Fruit fly (Drosophila melanogaster): ENCODE measurements around the gene Vml.
A peak's percentile ranks its signal among the peaks of the same experiment; 100 is the strongest.

Gene Vml

dm6 chrX:2296230-2297044, 20.8 kb downstream of the Vml start (continued):
- TF ChIP-seq Sox102F (GFP tag; optimal IDR thresholded peaks at IDR 0.05) (peak; percentile 90), CG7987 (GFP tag; optimal IDR thresholded peaks at IDR 0.05) (peak; percentile 66), gcm (GFP tag; optimal IDR thresholded peaks at IDR 0.05) (peak; percentile 89), CG12236 (GFP tag; optimal IDR thresholded peaks at IDR 0.05) (peak; percentile 91), Trl (optimal IDR thresholded peaks at IDR 0.05) (peak in 1 of 2 experiments; percentile 66), Trl (GFP tag; optimal IDR thresholded peaks at IDR 0.05) (peak; percentile 93), Sox100B (GFP tag; optimal IDR thresholded peaks at IDR 0.05) (peak; percentile 97), CG2116 (GFP tag; optimal IDR thresholded peaks at IDR 0.05) (peak; percentile 68), CG11456 (GFP tag; IDR thresholded peaks at IDR 0.05) (peak; percentile 63; the same call in 2 of the 3 replicates), CG10543 (GFP tag; optimal IDR thresholded peaks at IDR 0.05) (peak; percentile 92), MBD-R2 (GFP tag; IDR thresholded peaks at IDR 0.05) (0 out of 2 replicates have a peak, but pooled peaks have one; percentile 43), CG13775 (GFP tag; optimal IDR thresholded peaks at IDR 0.05) (peak; percentile 94), Myb (GFP tag; optimal IDR thresholded peaks at IDR 0.05) (peak; percentile 82), Hr3 (GFP tag; optimal IDR thresholded peaks at IDR 0.05) (peak; percentile 91), CG8290 (GFP tag; optimal IDR thresholded peaks at IDR 0.05) (peak; percentile 89), CG8290 (tag; optimal IDR thresholded peaks at IDR 0.05) (peak; percentile 75 to 83), gro (GFP tag; optimal IDR thresholded peaks at IDR 0.05) (peak; percentile 90), tup (GFP tag; optimal IDR thresholded peaks at IDR 0.05) (peak; percentile 58), CG18011 (GFP tag; optimal IDR thresholded peaks at IDR 0.05) (peak; percentile 79), cato (GFP tag; optimal IDR thresholded peaks at IDR 0.05; ENCODE audit: borderline replicate concordance) (peak; percentile 91), Abd-B (GFP tag; optimal IDR thresholded peaks at IDR 0.05) (peak; percentile 94), CG31388 (GFP tag; optimal IDR thresholded peaks at IDR 0.05) (peak; percentile 76), Drgx (GFP tag; IDR thresholded peaks at IDR 0.05) (peak; percentile 80), Lpt (GFP tag; optimal IDR thresholded peaks at IDR 0.05) (no peak), odd (GFP tag; optimal IDR thresholded peaks at IDR 0.05) (peak; percentile 94), CG3163 (GFP tag; optimal IDR thresholded peaks at IDR 0.05) (peak; percentile 91), CG34224 (GFP tag; IDR thresholded peaks at IDR 0.05; ENCODE audit: partially characterized antibody) (no peak), CG15011 (GFP tag; optimal IDR thresholded peaks at IDR 0.05) (peak; percentile 93), her (GFP tag; optimal IDR thresholded peaks at IDR 0.05) (peak; percentile 93), Asciz (GFP tag; optimal IDR thresholded peaks at IDR 0.05) (peak; percentile 85), eyg (GFP tag; optimal IDR thresholded peaks at IDR 0.05) (peak; percentile 89), Dad (GFP tag; optimal IDR thresholded peaks at IDR 0.05) (peak; percentile 87), CG4404 (GFP tag; IDR thresholded peaks at IDR 0.05) (peak; percentile 86), ham (GFP tag; IDR thresholded peaks at IDR 0.05) (0 out of 2 replicates have a peak, but pooled peaks have one; percentile 21), Sry-δ (GFP tag; optimal IDR thresholded peaks at IDR 0.05) (peak; percentile 58), CG34422 (GFP tag; IDR thresholded peaks at IDR 0.05) (no peak), CG12299 (tag; optimal IDR thresholded peaks at IDR 0.05) (peak; percentile 79), maf-S (GFP tag; optimal IDR thresholded peaks at IDR 0.05) (peak; percentile 89), klu (GFP tag; IDR thresholded peaks at IDR 0.05) (peak; percentile 77), tll (GFP tag; optimal IDR thresholded peaks at IDR 0.05) (peak; percentile 71 to 75), zen (tag; optimal IDR thresholded peaks at IDR 0.05) (peak; percentile 86), ase (GFP tag; IDR thresholded peaks at IDR 0.05) (peak; percentile 66; the same call in 2 of the 3 replicates), CG6813 (GFP tag; optimal IDR thresholded peaks at IDR 0.05) (peak; percentile 91), Hmx (GFP tag; optimal IDR thresholded peaks at IDR 0.05) (peak; percentile 84), CG8478 (optimal IDR thresholded peaks at IDR 0.05) (no peak), CG10209 (GFP tag; optimal IDR thresholded peaks at IDR 0.05) (peak; percentile 96), ERR (GFP tag; optimal IDR thresholded peaks at IDR 0.05) (peak; percentile 85), trh (GFP tag; optimal IDR thresholded peaks at IDR 0.05) (peak; percentile 62), CG3065 (GFP tag; optimal IDR thresholded peaks at IDR 0.05) (peak; percentile 80), CG8944 (GFP tag; optimal IDR thresholded peaks at IDR 0.05) (peak; percentile 95)

Data from whole organism, embryonic.